Worm (Caenorhabditis elegans): ENCODE data around the gene apd-3.

Gene apd-3

ce11 chrII:3547282-3547681, 1.1 kb upstream of the apd-3 start (continued):
- TF ChIP-seq hmg-11 (tag; optimal IDR thresholded peaks at IDR 0.05) (peak; percentile 81), ceh-16 (tag; optimal IDR thresholded peaks at IDR 0.05) (no peak), R02D3.7 (tag; optimal IDR thresholded peaks at IDR 0.05) (no peak), fkh-10 (GFP tag; optimal IDR thresholded peaks at IDR 0.05) (no peak), nhr-12 (tag; optimal IDR thresholded peaks at IDR 0.05) (no peak), unc-39 (tag; optimal IDR thresholded peaks at IDR 0.05) (no peak), sea-2 (GFP tag; optimal IDR thresholded peaks at IDR 0.05) (no peak), daf-12 (tag; optimal IDR thresholded peaks at IDR 0.05) (no peak), pha-4 (tag; optimal IDR thresholded peaks at IDR 0.05) (no peak), fos-1 (tag; optimal IDR thresholded peaks at IDR 0.05) (no peak), ceh-28 (tag; optimal IDR thresholded peaks at IDR 0.05) (no peak), lin-15B (tag; optimal IDR thresholded peaks at IDR 0.05) (peak; percentile 81), nhr-11 (tag; optimal IDR thresholded peaks at IDR 0.05) (no peak), egl-5 (tag; optimal IDR thresholded peaks at IDR 0.05) (no peak), nhr-76 (tag; optimal IDR thresholded peaks at IDR 0.05) (no peak), ama-1 (optimal IDR thresholded peaks at IDR 0.05) (no peak), ztf-4 (tag; optimal IDR thresholded peaks at IDR 0.05) (no peak), mml-1 (tag; optimal IDR thresholded peaks at IDR 0.05) (no peak), nhr-28 (tag; optimal IDR thresholded peaks at IDR 0.05) (no peak), tbx-2 (tag; optimal IDR thresholded peaks at IDR 0.05) (no peak), mdl-1 (tag; optimal IDR thresholded peaks at IDR 0.05) (no peak)

ce11 chrII:3540151-3540550, 6.1 kb downstream of the apd-3 start:
- TF ChIP-seq nhr-28 (tag; optimal IDR thresholded peaks at IDR 0.05) = no peak
- TF ChIP-seq ceh-82 (tag; optimal IDR thresholded peaks at IDR 0.05) = no peak
- TF ChIP-seq ZK546.5 (tag; optimal IDR thresholded peaks at IDR 0.05) = no peak
- no peak for TF ChIP-seq R02D3.7 (tag; optimal IDR thresholded peaks at IDR 0.05)
- no peak for TF ChIP-seq tbx-2 (tag; optimal IDR thresholded peaks at IDR 0.05)
- TF ChIP-seq eor-1 (tag; optimal IDR thresholded peaks at IDR 0.05) = no peak
- TF ChIP-seq unc-62 (GFP tag; optimal IDR thresholded peaks at IDR 0.05) = no peak
- TF ChIP-seq nhr-12 (tag; optimal IDR thresholded peaks at IDR 0.05) = no peak

- TF ChIP-seq fkh-10 (GFP tag; optimal IDR thresholded peaks at IDR 0.05) = no peak
- no peak for TF ChIP-seq ceh-82 (tag; optimal IDR thresholded peaks at IDR 0.05)
- TF ChIP-seq lin-39 (tag; optimal IDR thresholded peaks at IDR 0.05) = no peak
- no peak for TF ChIP-seq unc-39 (tag; optimal IDR thresholded peaks at IDR 0.05)
Measured at ce11 chrII:3528256-3528655, 18.0 kb downstream of the apd-3 start, which contains the start of gene ncs-6. Gene ncs-6, minus strand, starts transcription at chrII:3528516.

ce11 chrII:3527460-3527859, 18.8 kb downstream of the apd-3 start:
- TF ChIP-seq fos-1 (tag; optimal IDR thresholded peaks at IDR 0.05) (no peak), nhr-77 (tag; optimal IDR thresholded peaks at IDR 0.05) (no peak)

DNA sequence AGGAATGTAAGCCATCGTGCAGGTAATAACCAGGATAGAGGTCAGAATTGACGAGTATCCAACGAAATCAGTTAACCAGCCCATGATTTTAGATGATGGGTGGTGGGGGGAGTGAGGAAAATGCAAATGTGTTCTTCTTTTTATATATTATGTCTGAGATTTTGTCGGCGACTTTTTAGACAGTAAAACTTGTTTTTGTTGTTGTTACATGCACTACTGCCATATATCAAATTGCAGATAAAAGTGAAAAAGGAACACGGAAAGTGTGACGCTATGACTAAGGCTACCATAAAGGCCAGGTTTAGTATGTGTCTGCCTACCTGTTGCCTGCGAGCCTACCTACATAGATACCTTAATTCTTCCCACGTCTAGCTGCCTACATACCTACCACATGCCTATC, 22.1 kb downstream of the apd-3 start, which contains the start of gene col-72:
col-72 (minus strand) TSS at position 101 of the 400 bp plus-strand sequence.
- TF ChIP-seq ceh-28 (tag; optimal IDR thresholded peaks at IDR 0.05) (no peak), ceh-9 (tag; optimal IDR thresholded peaks at IDR 0.05) (no peak), lin-39 (tag; optimal IDR thresholded peaks at IDR 0.05) (no peak), egl-5 (tag; optimal IDR thresholded peaks at IDR 0.05) (no peak), eor-1 (tag; optimal IDR thresholded peaks at IDR 0.05) (no peak), ama-1 (optimal IDR thresholded peaks at IDR 0.05) (no peak), mdl-1 (tag; optimal IDR thresholded peaks at IDR 0.05) (no peak), unc-62 (GFP tag; optimal IDR thresholded peaks at IDR 0.05) (no peak), unc-39 (tag; optimal IDR thresholded peaks at IDR 0.05) (no peak), nhr-23 (tag; optimal IDR thresholded peaks at IDR 0.05) (no peak)

DNA sequence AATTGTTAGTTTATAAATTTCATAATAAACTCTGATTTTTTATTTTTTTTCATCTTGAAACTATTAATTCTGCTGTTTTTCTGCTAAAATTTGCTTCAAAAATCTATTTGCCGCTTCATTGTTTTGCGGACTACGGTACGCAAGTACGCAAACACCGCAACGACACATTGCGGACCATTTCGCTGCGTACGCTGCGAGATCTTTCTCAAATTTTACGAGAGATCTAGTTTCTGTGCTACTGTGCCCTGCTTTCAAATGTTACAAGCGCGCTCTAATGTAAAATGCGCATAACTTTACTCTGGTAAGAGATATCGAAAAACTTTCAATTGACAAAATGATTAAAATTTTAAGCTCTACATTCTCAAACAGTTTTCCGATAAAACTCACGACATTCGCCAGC, 22.7 kb downstream of the apd-3 start:
- TF ChIP-seq pha-4 (tag; optimal IDR thresholded peaks at IDR 0.05) (peak; percentile 49), lin-15B (tag; optimal IDR thresholded peaks at IDR 0.05) (peak; percentile 83), nhr-11 (tag; optimal IDR thresholded peaks at IDR 0.05) (peak; percentile 42), R02D3.7 (tag; optimal IDR thresholded peaks at IDR 0.05) (peak; percentile 14), nhr-43 (tag; optimal IDR thresholded peaks at IDR 0.05; ENCODE audit: poor library complexity, severe bottlenecking) (peak; percentile 33), nhr-23 (tag; optimal IDR thresholded peaks at IDR 0.05) (peak; percentile 70), snpc-4 (tag; optimal IDR thresholded peaks at IDR 0.05) (peak; percentile 2), nfya-1 (tag; optimal IDR thresholded peaks at IDR 0.05; ENCODE audit: insufficient read depth) (peak; percentile 75), lin-39 (tag; optimal IDR thresholded peaks at IDR 0.05) (peak; percentile 52)
